Worm (Caenorhabditis elegans): Measurements from ENCODE around the gene F54C9.7.

DNA sequence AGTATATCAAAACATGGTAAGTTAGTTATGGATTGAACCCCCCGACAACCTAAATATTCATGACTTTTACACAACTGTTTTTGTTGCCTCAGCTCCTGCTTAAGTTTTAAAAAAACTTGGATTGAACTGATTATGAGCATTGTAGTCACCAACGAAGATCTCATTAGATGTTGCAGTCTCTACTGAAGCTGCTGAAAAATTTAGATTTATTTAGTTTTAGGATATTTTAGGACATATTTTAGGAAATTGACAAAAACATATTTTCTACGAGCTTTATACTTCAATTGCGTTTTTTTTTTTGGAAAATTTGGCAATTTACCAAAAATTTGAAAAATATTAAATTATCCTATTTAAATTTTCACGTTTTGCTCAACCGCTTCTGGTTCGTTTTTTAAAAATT lies 11.1 kb upstream of the F54C9.7 start, which contains the start of gene F54C9.14:
- TF ChIP-seq hrde-1 (tag; optimal IDR thresholded peaks at IDR 0.05; ENCODE audit: borderline replicate concordance) (no peak), C06A6.2 (GFP tag; conservative IDR thresholded peaks at IDR 0.05) (no peak), cebp-1 (GFP tag; IDR thresholded peaks at IDR 0.05) (no peak), cebp-1 (tag; optimal IDR thresholded peaks at IDR 0.05) (no peak), sptf-2 (GFP tag; optimal IDR thresholded peaks at IDR 0.05) (no peak), unc-62 (GFP tag; optimal IDR thresholded peaks at IDR 0.05) (no peak), ets-4 (GFP tag; optimal IDR thresholded peaks at IDR 0.05) (no peak)

Data from whole organism, young adult.